Worm (Caenorhabditis elegans) whole organism, young adult: ENCODE data around the gene R166.3.

Experiments
- Y56A3A.18 ChIP-seq: fragments of 200-800 bp; sonication (Bioruptor generic); IDR thresholded peaks from 2 replicates; pipeline ENCODE4 v1.3.6; 2022; ENCODE audit warnings: missing genetic modification reagents, missing genetic modification characterization, missing compliant biosample characterization
- Y79H2A.3 ChIP-seq: fragments of 200-800 bp; sonication (Bioruptor generic); conservative IDR thresholded peaks from 2 replicates; pipeline ENCODE4 v1.3.6; 2022; ENCODE audit warnings: missing genetic modification reagents, missing genetic modification characterization, missing compliant biosample characterization
- lag-1 ChIP-seq: fragments of 200-800 bp; sonication (Bioruptor generic); IDR thresholded peaks from 2 replicates; pipeline ENCODE4 v1.3.6; 2022; ENCODE audit warnings: missing genetic modification reagents, missing genetic modification characterization, missing compliant biosample characterization
- snpc-3.4 ChIP-seq: sonication (generic microtip); optimal IDR thresholded peaks from 2 replicates; lab custom pipeline; 2017; ENCODE audit warnings: missing genetic modification characterization, mild to moderate bottlenecking, missing compliant biosample characterization, antibody characterized with exemption, moderate library complexity, missing genotype, missing genetic modification reagents
- snpc-4 ChIP-seq, 5 experiments: fragments of 150-350 bp in 1 of 5; sonication (generic microtip) in 4 of 5; optimal IDR thresholded peaks; 2 replicates each; lab custom pipeline; 2014 to 2018; ENCODE audit warnings: missing genetic modification characterization in 5 of 5, missing biosample characterization in 3 of 5, antibody characterized with exemption in 2 of 5, mild to moderate bottlenecking in 2 of 5, missing compliant biosample characterization in 2 of 5, missing genotype in 2 of 5, moderate library complexity in 2 of 5, missing genetic modification reagents in 1 of 5
- sptf-2 ChIP-seq: fragments of 200-800 bp; sonication (Bioruptor generic); optimal IDR thresholded peaks from 2 replicates; lab custom pipeline; 2018; ENCODE audit warnings: mild to moderate bottlenecking, missing genetic modification characterization, missing compliant biosample characterization

- TF ChIP-seq Y56A3A.18 (GFP tag; lab: Robert Waterston, UW): no peak; the same call in 1 of the 2 replicates
- 0 out of 2 replicates have a peak, but pooled peaks have one; percentile 8 for TF ChIP-seq Y79H2A.3 (GFP tag; lab: Robert Waterston, UW)
- TF ChIP-seq sptf-2 (GFP tag; lab: Kevin White, UChicago): no peak
- TF ChIP-seq lag-1 (GFP tag; lab: Robert Waterston, UW): no peak
- no peak for TF ChIP-seq snpc-4 (GFP tag; optimal IDR thresholded peaks at IDR 0.05; lab: Kevin White, UChicago)
- TF ChIP-seq snpc-4 (tag; optimal IDR thresholded peaks at IDR 0.05; lab: Kevin White, UChicago): no peak
- TF ChIP-seq snpc-3.4: no peak
Observed at ce11 chrII:10545924-10546783, 7.0 kb upstream of the R166.3 start.
